Fruit fly (Drosophila melanogaster): ENCODE results near the gene CG43092.
A peak's percentile ranks its signal among the peaks of the same experiment; 100 is the strongest.

The CG43092 gene

dm6 chr3R:22753895-22754774, 15.3 kb downstream of the CG43092 start (continued):
- TF ChIP-seq Usf (GFP tag; optimal IDR thresholded peaks at IDR 0.05) = no peak
- peak; percentile 53 for TF ChIP-seq BtbVII (GFP tag; optimal IDR thresholded peaks at IDR 0.05)
- no peak for TF ChIP-seq CG4854 (GFP tag; optimal IDR thresholded peaks at IDR 0.05)
- no peak for TF ChIP-seq Neu2 (GFP tag; optimal IDR thresholded peaks at IDR 0.05; ENCODE audit: borderline replicate concordance)
- TF ChIP-seq Deaf1 (tag; optimal IDR thresholded peaks at IDR 0.05) = peak; percentile 95
- TF ChIP-seq Chrac-16 (GFP tag; optimal IDR thresholded peaks at IDR 0.05) = peak; percentile 26
- no peak for TF ChIP-seq gfzf (GFP tag; optimal IDR thresholded peaks at IDR 0.05)
- TF ChIP-seq HLHmδ (GFP tag; optimal IDR thresholded peaks at IDR 0.05) = no peak
- TF ChIP-seq CG8388 (GFP tag; optimal IDR thresholded peaks at IDR 0.05) = peak; percentile 52
- TF ChIP-seq CG7372 (GFP tag; IDR thresholded peaks at IDR 0.05) = peak; percentile 27
- peak; percentile 60 for TF ChIP-seq CG17829 (tag; optimal IDR thresholded peaks at IDR 0.05)
- no peak for TF ChIP-seq Elba2 (GFP tag; optimal IDR thresholded peaks at IDR 0.05)
- TF ChIP-seq CG11247 (GFP tag; IDR thresholded peaks at IDR 0.05) = peak; percentile 14; the same call in 1 of the 2 replicates
- TF ChIP-seq zfh1 (GFP tag; IDR thresholded peaks at IDR 0.05) = peak; percentile 42; the same call in 2 of the 3 replicates
- TF ChIP-seq CG11456 (GFP tag; IDR thresholded peaks at IDR 0.05) = peak; percentile 77
- peak; percentile 58 for TF ChIP-seq Ssrp (tag; optimal IDR thresholded peaks at IDR 0.05)
- peak; percentile 39; the same call in 1 of the 2 replicates for TF ChIP-seq Xrp1 (GFP tag; IDR thresholded peaks at IDR 0.05)
- TF ChIP-seq cwo (GFP tag; optimal IDR thresholded peaks at IDR 0.05) = peak; percentile 45
- no peak for TF ChIP-seq en (GFP tag; optimal IDR thresholded peaks at IDR 0.05)
- peak; percentile 68 for TF ChIP-seq CG6254 (GFP tag; optimal IDR thresholded peaks at IDR 0.05)
- no peak for TF ChIP-seq exex (tag; optimal IDR thresholded peaks at IDR 0.05)
- peak; percentile 62 for TF ChIP-seq PHDP (tag; optimal IDR thresholded peaks at IDR 0.05)
- TF ChIP-seq CG7928 (GFP tag; optimal IDR thresholded peaks at IDR 0.05) = no peak
- TF ChIP-seq kah (GFP tag; optimal IDR thresholded peaks at IDR 0.05) = peak; percentile 33
- TF ChIP-seq NFAT (GFP tag; IDR thresholded peaks at IDR 0.05) = peak; percentile 79
- peak; percentile 78 for TF ChIP-seq nmo (GFP tag; optimal IDR thresholded peaks at IDR 0.05)
- TF ChIP-seq CHES-1-like (GFP tag; optimal IDR thresholded peaks at IDR 0.05) = peak; percentile 58
- TF ChIP-seq z (GFP tag; IDR thresholded peaks at IDR 0.05) = peak; percentile 87
- TF ChIP-seq dan (GFP tag; IDR thresholded peaks at IDR 0.05) = no peak
- peak; percentile 45 for TF ChIP-seq jumu (GFP tag; optimal IDR thresholded peaks at IDR 0.05)
- TF ChIP-seq seq (GFP tag; IDR thresholded peaks at IDR 0.05) = no peak
- 0 out of 3 replicates have a peak, but pooled peaks have one; percentile 14 for TF ChIP-seq CG6791 (GFP tag; IDR thresholded peaks at IDR 0.05; ENCODE audit: partially characterized antibody)
- peak; percentile 36; the same call in 1 of the 3 replicates for TF ChIP-seq otp (GFP tag; IDR thresholded peaks at IDR 0.05)
- TF ChIP-seq pzg (GFP tag; optimal IDR thresholded peaks at IDR 0.05) = no peak
- peak; percentile 9 for TF ChIP-seq CG13894 (tag; optimal IDR thresholded peaks at IDR 0.05)
- peak; percentile 77; the same call in 1 of the 2 replicates for TF ChIP-seq CG31441 (GFP tag; IDR thresholded peaks at IDR 0.05)
- no peak for TF ChIP-seq toy (GFP tag; IDR thresholded peaks at IDR 0.05)
- TF ChIP-seq gem (tag; optimal IDR thresholded peaks at IDR 0.05) = peak; percentile 82
- TF ChIP-seq CG6272 (GFP tag; IDR thresholded peaks at IDR 0.05) = peak; percentile 52; the same call in 1 of the 2 replicates
- peak; percentile 54 for TF ChIP-seq CG13287 (GFP tag; IDR thresholded peaks at IDR 0.05; ENCODE audit: partially characterized antibody)
- TF ChIP-seq slbo (GFP tag; IDR thresholded peaks at IDR 0.05) = peak; percentile 74
- TF ChIP-seq Hr3 (GFP tag; optimal IDR thresholded peaks at IDR 0.05) = peak; percentile 60
- no peak for TF ChIP-seq CG11093 (GFP tag; IDR thresholded peaks at IDR 0.05)
- TF ChIP-seq cas (GFP tag; IDR thresholded peaks at IDR 0.05) = 0 out of 2 replicates have a peak, but pooled peaks have one; percentile 25
- TF ChIP-seq mam (GFP tag; optimal IDR thresholded peaks at IDR 0.05) = peak; percentile 58
- TF ChIP-seq vvl (GFP tag; IDR thresholded peaks at IDR 0.05) = peak; percentile 38
- no peak for TF ChIP-seq CG15479 (GFP tag; optimal IDR thresholded peaks at IDR 0.05)
- no peak for TF ChIP-seq ab (GFP tag; optimal IDR thresholded peaks at IDR 0.05)
- no peak for TF ChIP-seq Bteb2 (GFP tag; optimal IDR thresholded peaks at IDR 0.05)

Data from whole organism, embryonic.